Fruit fly (Drosophila melanogaster): ENCODE data around the gene CG7567.
A peak's percentile ranks its signal among the peaks of the same experiment; 100 is the strongest.

The CG7567 gene

DNA sequence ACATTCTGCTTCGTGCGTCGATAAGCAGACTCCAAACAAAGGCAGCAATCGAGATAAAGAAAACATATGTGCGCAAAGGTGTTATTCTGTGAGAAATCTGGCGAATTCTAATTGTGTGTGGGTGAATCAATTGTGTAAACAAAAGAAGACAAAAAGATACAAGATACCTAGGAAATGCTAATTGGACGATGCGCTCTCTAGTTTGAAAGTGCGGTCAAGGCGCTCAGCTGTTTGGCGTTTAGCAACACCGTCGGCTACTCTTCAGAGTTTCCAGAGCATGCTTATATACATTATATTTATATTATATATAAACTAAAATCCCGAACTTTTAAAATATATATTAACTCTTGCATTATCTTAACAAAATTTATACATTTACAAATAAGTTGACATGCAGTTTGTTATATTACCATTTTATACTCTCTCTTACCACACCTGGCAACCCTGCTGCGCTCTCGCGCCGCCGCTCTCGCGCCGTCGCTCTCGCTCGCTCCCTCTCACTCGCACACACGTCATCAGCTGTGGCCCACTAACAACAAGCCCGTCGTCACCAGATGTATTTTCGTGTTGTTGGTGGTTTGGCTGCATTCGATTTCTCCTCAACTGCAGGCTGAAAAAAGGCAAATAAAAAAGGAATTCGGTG lies 30.7 kb upstream of the CG7567 start, which contains the start of gene CG1907 (continued):
- TF ChIP-seq kay (GFP tag; optimal IDR thresholded peaks at IDR 0.05): peak; percentile 95
- TF ChIP-seq pros (GFP tag; optimal IDR thresholded peaks at IDR 0.05): peak; percentile 67
- TF ChIP-seq Xrp1 (GFP tag; IDR thresholded peaks at IDR 0.05): peak; percentile 99
- peak; percentile 94 for TF ChIP-seq CG11696 (GFP tag; IDR thresholded peaks at IDR 0.05)
- TF ChIP-seq CG6689 (GFP tag; IDR thresholded peaks at IDR 0.05): peak; percentile 98
- TF ChIP-seq CG31365 (tag; optimal IDR thresholded peaks at IDR 0.05): peak; percentile 81
- peak; percentile 83 for TF ChIP-seq CG7928 (GFP tag; optimal IDR thresholded peaks at IDR 0.05)
- TF ChIP-seq CG10565 (GFP tag; optimal IDR thresholded peaks at IDR 0.05): peak; percentile 88
- peak; percentile 99 for TF ChIP-seq CoRest (tag; optimal IDR thresholded peaks at IDR 0.05)
- TF ChIP-seq CG10543 (GFP tag; optimal IDR thresholded peaks at IDR 0.05): peak; percentile 98
- TF ChIP-seq HLH3B (GFP tag; IDR thresholded peaks at IDR 0.05): peak; percentile 99
- TF ChIP-seq H15 (GFP tag; IDR thresholded peaks at IDR 0.05): peak; percentile 98
- no peak for TF ChIP-seq Doc3 (GFP tag; IDR thresholded peaks at IDR 0.05; ENCODE audit: partially characterized antibody)
- TF ChIP-seq Tbp (GFP tag; optimal IDR thresholded peaks at IDR 0.05): no peak
- TF ChIP-seq sd (tag; optimal IDR thresholded peaks at IDR 0.05): peak; percentile 87
- peak; percentile 97 for TF ChIP-seq grau (tag; optimal IDR thresholded peaks at IDR 0.05)
- TF ChIP-seq row (GFP tag; IDR thresholded peaks at IDR 0.05): peak; percentile 100
- peak; percentile 98 for TF ChIP-seq ind (GFP tag; optimal IDR thresholded peaks at IDR 0.05)
- TF ChIP-seq Asciz (GFP tag; optimal IDR thresholded peaks at IDR 0.05): peak; percentile 98
- 0 out of 3 replicates have a peak, but pooled peaks have one; percentile 49 for TF ChIP-seq HLH4C (GFP tag; IDR thresholded peaks at IDR 0.05; ENCODE audit: partially characterized antibody)
- TF ChIP-seq dan (GFP tag; IDR thresholded peaks at IDR 0.05): peak; percentile 90
- no peak for TF ChIP-seq hb (GFP tag; IDR thresholded peaks at IDR 0.05; ENCODE audit: partially characterized antibody)
- TF ChIP-seq Bteb2 (GFP tag; optimal IDR thresholded peaks at IDR 0.05): peak; percentile 81
- TF ChIP-seq Sry-δ (GFP tag; optimal IDR thresholded peaks at IDR 0.05): peak; percentile 50
- peak; percentile 95 for TF ChIP-seq CG13123 (GFP tag; optimal IDR thresholded peaks at IDR 0.05)
- peak; percentile 99 for TF ChIP-seq CG10979 (tag; optimal IDR thresholded peaks at IDR 0.05)
- peak; percentile 98 for TF ChIP-seq Hmr (GFP tag; optimal IDR thresholded peaks at IDR 0.05)
- TF ChIP-seq CG31388 (GFP tag; optimal IDR thresholded peaks at IDR 0.05): peak; percentile 96
- peak; percentile 93 to 94 for TF ChIP-seq Trl (optimal IDR thresholded peaks at IDR 0.05)
- peak; percentile 78 for TF ChIP-seq Trl (GFP tag; optimal IDR thresholded peaks at IDR 0.05)
- peak; percentile 96 for TF ChIP-seq CG2875 (GFP tag; optimal IDR thresholded peaks at IDR 0.05)
- TF ChIP-seq BtbVII (GFP tag; optimal IDR thresholded peaks at IDR 0.05): peak; percentile 99
- peak; percentile 77 for TF ChIP-seq CG9609 (GFP tag; optimal IDR thresholded peaks at IDR 0.05)
- peak; percentile 99 for TF ChIP-seq ara (GFP tag; IDR thresholded peaks at IDR 0.05)
- peak; percentile 98 for TF ChIP-seq H2.0 (GFP tag; IDR thresholded peaks at IDR 0.05)
- peak; percentile 72; the same call in 2 of the 3 replicates for TF ChIP-seq z (GFP tag; IDR thresholded peaks at IDR 0.05)
- peak; percentile 99 for TF ChIP-seq ttk (GFP tag; IDR thresholded peaks at IDR 0.05)
- TF ChIP-seq Taf1 (GFP tag; IDR thresholded peaks at IDR 0.05): peak; percentile 96
- TF ChIP-seq gt (GFP tag; IDR thresholded peaks at IDR 0.05): peak; percentile 95
- TF ChIP-seq lola (GFP tag; optimal IDR thresholded peaks at IDR 0.05): peak in 1 of 3 experiments; percentile 98
- TF ChIP-seq cwo (GFP tag; optimal IDR thresholded peaks at IDR 0.05): peak; percentile 95
- peak; percentile 96 for TF ChIP-seq CG9215 (GFP tag; IDR thresholded peaks at IDR 0.05)
- TF ChIP-seq GATAe (GFP tag; conservative IDR thresholded peaks at IDR 0.05): peak; percentile 94
- peak; percentile 40 for TF ChIP-seq CG12744 (GFP tag; optimal IDR thresholded peaks at IDR 0.05)
- TF ChIP-seq Nf-YB (GFP tag; optimal IDR thresholded peaks at IDR 0.05): peak; percentile 88
- peak; percentile 99 for TF ChIP-seq CG17328 (GFP tag; IDR thresholded peaks at IDR 0.05)
- peak; percentile 98 for TF ChIP-seq CG14667 (GFP tag; IDR thresholded peaks at IDR 0.05)
- TF ChIP-seq Dref (GFP tag; IDR thresholded peaks at IDR 0.05): peak; percentile 33
- TF ChIP-seq CG10462 (GFP tag; optimal IDR thresholded peaks at IDR 0.05): peak; percentile 96
- TF ChIP-seq ato (GFP tag; IDR thresholded peaks at IDR 0.05; ENCODE audit: partially characterized antibody): no peak
